Fruit fly (Drosophila melanogaster) whole organism, embryonic: ENCODE results near the gene CG14423.

ENCODE experiments used
- Asciz ChIP-seq: fragments of 200-800 bp; sonication (Bioruptor generic); optimal IDR thresholded peaks from 2 replicates; lab custom pipeline; 2017; ENCODE audit warnings: missing biosample characterization, mild to moderate bottlenecking, missing genetic modification characterization, missing genetic modification reagents
- B-H2 ChIP-seq: fragments of 200-800 bp; sonication (Bioruptor generic); optimal IDR thresholded peaks from 2 replicates; lab custom pipeline; 2018; ENCODE audit warnings: missing biosample characterization, mild to moderate bottlenecking, missing genetic modification characterization
- BtbVII ChIP-seq: fragments of 200-800 bp; sonication (Bioruptor generic); optimal IDR thresholded peaks from 3 replicates; lab custom pipeline; 2017; ENCODE audit warnings: missing biosample characterization, mild to moderate bottlenecking, missing genetic modification characterization
- C15 ChIP-seq: fragments of 200-800 bp; sonication (Bioruptor generic); IDR thresholded peaks from 3 replicates; pipeline ENCODE4 v1.3.6; 2022; ENCODE audit warnings: missing biosample characterization, missing genetic modification characterization
- CG12071 ChIP-seq: fragments of 200-800 bp; sonication (Bioruptor generic); optimal IDR thresholded peaks from 3 replicates; lab custom pipeline; 2018; ENCODE audit warnings: missing biosample characterization, mild to moderate bottlenecking, missing genetic modification characterization
- CG14860 ChIP-seq: fragments of 200-800 bp; sonication (Bioruptor generic); IDR thresholded peaks from 3 replicates; pipeline ENCODE4 v1.3.6; 2022; ENCODE audit warnings: missing biosample characterization, missing genetic modification characterization; ENCODE audit not compliant: partially characterized antibody
- CG1602 ChIP-seq: fragments of 200-800 bp; sonication (Bioruptor generic); optimal IDR thresholded peaks from 3 replicates; lab custom pipeline; 2016; ENCODE audit warnings: missing biosample characterization, missing genetic modification characterization
- CG17186 ChIP-seq: fragments of 200-800 bp; sonication (Bioruptor generic); optimal IDR thresholded peaks from 3 replicates; lab custom pipeline; 2017; ENCODE audit warnings: missing biosample characterization, missing genetic modification reagents, missing genetic modification characterization
- CG2116 ChIP-seq: fragments of 200-800 bp; sonication (Bioruptor generic); optimal IDR thresholded peaks from 3 replicates; lab custom pipeline; 2018; ENCODE audit warnings: missing biosample characterization, mild to moderate bottlenecking, missing genetic modification characterization
- CG2202 ChIP-seq: fragments of 200-800 bp; sonication (Bioruptor generic); optimal IDR thresholded peaks from 2 replicates; lab custom pipeline; 2018; ENCODE audit warnings: missing biosample characterization, mild to moderate bottlenecking, missing genetic modification characterization
- CG4282 ChIP-seq: fragments of 200-800 bp; sonication (Bioruptor generic); optimal IDR thresholded peaks from 2 replicates; lab custom pipeline; 2016; ENCODE audit warnings: missing biosample characterization, missing genetic modification characterization
- CG4424 ChIP-seq: fragments of 200-800 bp; sonication (Bioruptor generic); optimal IDR thresholded peaks from 3 replicates; lab custom pipeline; 2016; ENCODE audit warnings: missing biosample characterization, missing genetic modification characterization
- CG6813 ChIP-seq: fragments of 200-800 bp; sonication (Bioruptor generic); optimal IDR thresholded peaks from 2 replicates; lab custom pipeline; 2017; ENCODE audit warnings: missing biosample characterization, missing genetic modification characterization, mild to moderate bottlenecking, moderate library complexity, missing genetic modification reagents
- CG7745 ChIP-seq: fragments of 200-800 bp; sonication (Bioruptor generic); optimal IDR thresholded peaks from 2 replicates; lab custom pipeline; 2018; ENCODE audit warnings: missing biosample characterization, mild to moderate bottlenecking, missing genetic modification characterization, moderate library complexity
- CG7987 ChIP-seq: fragments of 200-800 bp; sonication (Bioruptor generic); optimal IDR thresholded peaks from 2 replicates; lab custom pipeline; 2018; ENCODE audit warnings: missing biosample characterization, mild to moderate bottlenecking, missing genetic modification characterization, moderate library complexity
- CG8478 ChIP-seq: fragments of >200 bp; optimal IDR thresholded peaks from 2 replicates; lab custom pipeline; 2018
- Dfd ChIP-seq, 2 experiments: fragments of >200 bp; optimal IDR thresholded peaks; 2 replicates each; lab custom pipeline; 2017; ENCODE audit warnings: missing biosample characterization in 2 of 2, missing genetic modification characterization in 2 of 2
- Gug ChIP-seq: fragments of 200-800 bp; sonication (Bioruptor generic); IDR thresholded peaks from 4 replicates; pipeline ENCODE4 v1.3.6; 2022; ENCODE audit warnings: missing biosample characterization, missing genetic modification characterization
- Lpt ChIP-seq: fragments of >200 bp; optimal IDR thresholded peaks from 2 replicates; lab custom pipeline; 2018; ENCODE audit warnings: missing biosample characterization, missing genetic modification characterization
- Mad ChIP-seq: fragments of 200-800 bp; sonication (Bioruptor generic); optimal IDR thresholded peaks from 2 replicates; lab custom pipeline; 2016; ENCODE audit warnings: missing biosample characterization, missing genetic modification characterization
- Mrtf ChIP-seq: fragments of 200-800 bp; sonication (Bioruptor generic); IDR thresholded peaks from 3 replicates; pipeline ENCODE4 v1.3.6; 2022; ENCODE audit warnings: missing biosample characterization, missing genetic modification characterization
- NK7.1 ChIP-seq: fragments of 200-800 bp; sonication (Bioruptor generic); optimal IDR thresholded peaks from 3 replicates; lab custom pipeline; 2016; ENCODE audit warnings: missing biosample characterization, missing genetic modification characterization
- NfI ChIP-seq: fragments of 200-800 bp; sonication (Bioruptor generic); optimal IDR thresholded peaks from 3 replicates; lab custom pipeline; 2018; ENCODE audit warnings: missing biosample characterization, mild to moderate bottlenecking, missing genetic modification characterization, moderate library complexity
- Oli ChIP-seq: fragments of 200-800 bp; sonication (Bioruptor generic); optimal IDR thresholded peaks from 2 replicates; lab custom pipeline; 2018; ENCODE audit warnings: missing biosample characterization, mild to moderate bottlenecking, missing genetic modification characterization, moderate library complexity
- Poxn ChIP-seq: fragments of 200-800 bp; sonication (Bioruptor generic); IDR thresholded peaks from 2 replicates; pipeline ENCODE4 v1.3.6; 2022; ENCODE audit warnings: missing biosample characterization, missing genetic modification characterization
- Ssrp ChIP-seq: fragments of 200-800 bp; sonication (Bioruptor generic); optimal IDR thresholded peaks from 2 replicates; lab custom pipeline; 2018; ENCODE audit warnings: missing biosample characterization, mild to moderate bottlenecking, missing genetic modification characterization, moderate library complexity
- ap ChIP-seq: fragments of 200-800 bp; sonication (Bioruptor generic); IDR thresholded peaks from 2 replicates; pipeline ENCODE4 v1.3.6; 2022; ENCODE audit warnings: missing biosample characterization, missing genetic modification characterization
- bsh ChIP-seq, 2 experiments: fragments of 200-800 bp; sonication (Bioruptor generic); optimal IDR thresholded peaks; 2 replicates each; lab custom pipeline; 2017 to 2018; ENCODE audit warnings: mild to moderate bottlenecking in 2 of 2, missing biosample characterization in 2 of 2, missing genetic modification characterization in 2 of 2, moderate library complexity in 1 of 2
- cas ChIP-seq: fragments of 200-800 bp; sonication (Bioruptor generic); IDR thresholded peaks from 2 replicates; pipeline ENCODE4 v1.3.6; 2022; ENCODE audit warnings: missing biosample characterization, missing genetic modification characterization
- dimm ChIP-seq: fragments of 200-800 bp; sonication (Bioruptor generic); IDR thresholded peaks from 2 replicates; pipeline ENCODE4 v1.3.6; 2022; ENCODE audit warnings: missing biosample characterization, missing genetic modification characterization
- eve ChIP-seq, 2 experiments: fragments of >200 bp; optimal IDR thresholded peaks; 2 replicates each; lab custom pipeline; 2017; ENCODE audit warnings: missing biosample characterization in 2 of 2, missing genetic modification characterization in 2 of 2
- eyg ChIP-seq: fragments of 200-800 bp; sonication (Bioruptor generic); optimal IDR thresholded peaks from 3 replicates; lab custom pipeline; 2016; ENCODE audit warnings: missing biosample characterization, missing genetic modification characterization
- grau ChIP-seq: fragments of 200-800 bp; optimal IDR thresholded peaks from 3 replicates; lab custom pipeline; 2019; ENCODE audit warnings: missing biosample characterization, mild to moderate bottlenecking, missing genetic modification characterization, moderate library complexity
- gsb ChIP-seq: fragments of 200-800 bp; sonication (Bioruptor generic); IDR thresholded peaks from 2 replicates; pipeline ENCODE4 v1.3.6; 2022; ENCODE audit warnings: missing biosample characterization, missing genetic modification characterization
- hth ChIP-seq: fragments of >200 bp; optimal IDR thresholded peaks from 2 replicates; lab custom pipeline; 2017; ENCODE audit warnings: inconsistent platforms
- jing ChIP-seq: fragments of 200-800 bp; sonication (Bioruptor generic); optimal IDR thresholded peaks from 2 replicates; lab custom pipeline; 2018; ENCODE audit warnings: missing biosample characterization, mild to moderate bottlenecking, missing genetic modification characterization
- lbe ChIP-seq: fragments of 200-800 bp; sonication (Bioruptor generic); optimal IDR thresholded peaks from 2 replicates; lab custom pipeline; 2016; ENCODE audit warnings: missing biosample characterization, mild to moderate bottlenecking, missing genetic modification characterization
- odd ChIP-seq: fragments of 200-800 bp; sonication (Bioruptor generic); optimal IDR thresholded peaks from 2 replicates; lab custom pipeline; 2017; ENCODE audit warnings: missing biosample characterization, mild to moderate bottlenecking, missing genetic modification characterization
- p53 ChIP-seq: fragments of 200-800 bp; sonication (Bioruptor generic); optimal IDR thresholded peaks from 2 replicates; lab custom pipeline; 2016; ENCODE audit warnings: missing biosample characterization, missing genetic modification characterization
- psq ChIP-seq: fragments of 200-800 bp; sonication (Bioruptor generic); optimal IDR thresholded peaks from 2 replicates; lab custom pipeline; 2017; ENCODE audit warnings: missing biosample characterization, missing genetic modification characterization
- ro ChIP-seq: fragments of 200-800 bp; sonication (Bioruptor generic); IDR thresholded peaks from 2 replicates; pipeline ENCODE4 v1.3.6; 2022; ENCODE audit warnings: missing biosample characterization, missing genetic modification characterization
- run ChIP-seq: fragments of 200-800 bp; sonication (Bioruptor generic); optimal IDR thresholded peaks from 3 replicates; lab custom pipeline; 2018; ENCODE audit warnings: missing biosample characterization, mild to moderate bottlenecking, missing genetic modification characterization
- sd ChIP-seq: fragments of 200-800 bp; sonication (Bioruptor generic); optimal IDR thresholded peaks from 3 replicates; lab custom pipeline; 2018; ENCODE audit warnings: missing biosample characterization, mild to moderate bottlenecking, missing genetic modification characterization, moderate library complexity
- sens ChIP-seq: fragments of 200-800 bp; sonication (Bioruptor generic); peaks from one replicate; lab custom pipeline; 2016; ENCODE audit warnings: missing biosample characterization, missing genetic modification characterization
- stc ChIP-seq: fragments of 200-800 bp; sonication (Bioruptor generic); IDR thresholded peaks from 2 replicates; pipeline ENCODE4 v1.3.6; 2022; ENCODE audit warnings: missing biosample characterization, missing genetic modification characterization
- trem ChIP-seq: fragments of 200-800 bp; optimal IDR thresholded peaks from 3 replicates; lab custom pipeline; 2019; ENCODE audit warnings: missing biosample characterization, mild to moderate bottlenecking, missing genetic modification characterization, moderate library complexity
- tup ChIP-seq: fragments of 200-800 bp; sonication (Bioruptor generic); optimal IDR thresholded peaks from 2 replicates; lab custom pipeline; 2016; ENCODE audit warnings: missing biosample characterization, mild to moderate bottlenecking, missing genetic modification characterization, moderate library complexity
- vvl ChIP-seq: fragments of 200-800 bp; sonication (Bioruptor generic); IDR thresholded peaks from 2 replicates; pipeline ENCODE4 v1.3.6; 2022; ENCODE audit warnings: missing biosample characterization, missing genetic modification characterization
- wek ChIP-seq: fragments of 200-800 bp; sonication (Bioruptor generic); optimal IDR thresholded peaks from 3 replicates; lab custom pipeline; 2018; ENCODE audit warnings: missing biosample characterization, mild to moderate bottlenecking, missing genetic modification characterization, moderate library complexity
- yki ChIP-seq: fragments of >200 bp; optimal IDR thresholded peaks from 3 replicates; lab custom pipeline; 2018
- zen ChIP-seq: fragments of 200-800 bp; sonication (Bioruptor generic); optimal IDR thresholded peaks from 3 replicates; lab custom pipeline; 2018; ENCODE audit warnings: missing biosample characterization, mild to moderate bottlenecking, missing genetic modification characterization, moderate library complexity
- zfh2 ChIP-seq: fragments of 200-800 bp; sonication (Bioruptor generic); optimal IDR thresholded peaks from 2 replicates; lab custom pipeline; 2016; ENCODE audit warnings: missing biosample characterization, missing genetic modification characterization

CG14423 gene

dm6 chrX:2919742-2920141, 25.5 kb upstream of the CG14423 start, which contains the start of gene CG3588 (continued):
- TF ChIP-seq CG12071 (GFP tag; lab: Kevin White, UChicago): peak; percentile 54
- peak; percentile 37 for TF ChIP-seq Asciz (GFP tag; lab: Kevin White, UChicago)
- no peak for TF ChIP-seq hth (lab: Kevin White, UChicago)
- TF ChIP-seq Dfd (GFP tag; optimal IDR thresholded peaks at IDR 0.05; lab: Kevin White, UChicago): no peak
- no peak for TF ChIP-seq Ssrp (tag; lab: Kevin White, UChicago)
- peak; percentile 71 for TF ChIP-seq grau (tag; lab: Kevin White, UChicago)
- peak; percentile 26 for TF ChIP-seq CG7987 (GFP tag; lab: Kevin White, UChicago)
- TF ChIP-seq run: no peak
- TF ChIP-seq dimm (GFP tag; lab: Robert Waterston, UW): no peak
- TF ChIP-seq stc (GFP tag; lab: Robert Waterston, UW): peak; percentile 72
- TF ChIP-seq gsb (GFP tag; lab: Robert Waterston, UW): peak; percentile 84
- no peak for TF ChIP-seq p53 (GFP tag; lab: Kevin White, UChicago)
- TF ChIP-seq tup (GFP tag; lab: Kevin White, UChicago): peak; percentile 12
- TF ChIP-seq vvl (GFP tag; lab: Robert Waterston, UW): peak; percentile 73; the same call in 1 of the 2 replicates
- no peak for TF ChIP-seq Lpt (GFP tag; lab: Kevin White, UChicago)
- peak; percentile 1 for TF ChIP-seq trem
- no peak for TF ChIP-seq CG2202 (tag; lab: Kevin White, UChicago)
- no peak for TF ChIP-seq yki
- TF ChIP-seq CG7745 (tag; lab: Kevin White, UChicago): no peak
- TF ChIP-seq eyg (GFP tag; lab: Kevin White, UChicago): peak; percentile 55
- TF ChIP-seq Mrtf (GFP tag; lab: Robert Waterston, UW): peak; percentile 75; the same call in 2 of the 3 replicates
- TF ChIP-seq odd (GFP tag; lab: Kevin White, UChicago): peak; percentile 48
- peak; percentile 45 for TF ChIP-seq sd (tag; lab: Kevin White, UChicago)
- no peak for TF ChIP-seq CG14860 (GFP tag; lab: Robert Waterston, UW)
- TF ChIP-seq CG2116 (GFP tag; lab: Kevin White, UChicago): peak; percentile 20
- peak; percentile 24 for TF ChIP-seq B-H2 (GFP tag; lab: Kevin White, UChicago)
- TF ChIP-seq Poxn (GFP tag; lab: Robert Waterston, UW): peak; percentile 50; the same call in 1 of the 2 replicates
- TF ChIP-seq NK7.1 (GFP tag; lab: Kevin White, UChicago): peak; percentile 42
- no peak for TF ChIP-seq CG8478 (lab: Kevin White, UChicago)
- TF ChIP-seq ro: no peak
- TF ChIP-seq wek (GFP tag; lab: Kevin White, UChicago): no peak
- no peak for TF ChIP-seq CG6813
- TF ChIP-seq zfh2: peak; percentile 77
- TF ChIP-seq CG4424 (GFP tag; lab: Kevin White, UChicago): peak; percentile 60
- TF ChIP-seq C15: peak; percentile 59; the same call in 2 of the 3 replicates
- peak; percentile 55 for TF ChIP-seq CG1602
- peak; percentile 30 for TF ChIP-seq Mad (GFP tag; lab: Kevin White, UChicago)
- TF ChIP-seq cas (GFP tag; lab: Robert Waterston, UW): peak; percentile 81
- no peak for TF ChIP-seq CG17186 (GFP tag; lab: Kevin White, UChicago)
- peak; percentile 1 for TF ChIP-seq jing
- peak; percentile 65 for TF ChIP-seq Oli
- TF ChIP-seq ap (GFP tag; lab: Robert Waterston, UW): peak; percentile 59; the same call in 1 of the 2 replicates
- peak; percentile 7 for TF ChIP-seq lbe (GFP tag; lab: Kevin White, UChicago)
- TF ChIP-seq Gug: peak; percentile 79; the same call in 3 of the 4 replicates
- TF ChIP-seq psq (GFP tag; lab: Kevin White, UChicago): no peak
- peak; percentile 81 for TF ChIP-seq NfI (GFP tag; lab: Kevin White, UChicago)
- peak; percentile 60 for TF ChIP-seq BtbVII (GFP tag; lab: Kevin White, UChicago)
- TF ChIP-seq zen (tag; lab: Kevin White, UChicago): no peak
- peak in 1 of 2 experiments; percentile 74 for TF ChIP-seq eve (GFP tag; optimal IDR thresholded peaks at IDR 0.05; lab: Kevin White, UChicago)
- peak; percentile 6 for TF ChIP-seq CG4282 (GFP tag; lab: Kevin White, UChicago)
- no peak for TF ChIP-seq sens (GFP tag; lab: Kevin White, UChicago)
- peak in 1 of 2 experiments; percentile 66 for TF ChIP-seq bsh (GFP tag; optimal IDR thresholded peaks at IDR 0.05; lab: Kevin White, UChicago)
